Fruit fly (Drosophila melanogaster) whole organism, embryonic: ENCODE results near the gene CG11970.
A peak's percentile ranks its signal among the peaks of the same experiment; 100 is the strongest.

Experiments
- Abd-B ChIP-seq: fragments of 200-800 bp; sonication (Bioruptor generic); optimal IDR thresholded peaks from 2 replicates; lab custom pipeline; 2018; ENCODE audit warnings: missing biosample characterization, mild to moderate bottlenecking, missing genetic modification characterization, moderate library complexity
- Ada2b ChIP-seq: fragments of 200-800 bp; sonication (Bioruptor generic); IDR thresholded peaks from 2 replicates; pipeline ENCODE4 v1.3.6; 2022; ENCODE audit warnings: missing biosample characterization, missing genetic modification characterization
- Antp ChIP-seq: fragments of 200-800 bp; sonication (Bioruptor generic); optimal IDR thresholded peaks from 3 replicates; lab custom pipeline; 2016; ENCODE audit warnings: missing biosample characterization, missing genetic modification characterization
- CG10431 ChIP-seq: fragments of 200-800 bp; sonication (Bioruptor generic); optimal IDR thresholded peaks from 3 replicates; lab custom pipeline; 2018; ENCODE audit warnings: missing biosample characterization, mild to moderate bottlenecking, missing genetic modification characterization
- CG10462 ChIP-seq: fragments of 200-800 bp; sonication (Bioruptor generic); optimal IDR thresholded peaks from 2 replicates; lab custom pipeline; 2016; ENCODE audit warnings: missing biosample characterization, missing genetic modification characterization
- CG11504 ChIP-seq: fragments of 200-800 bp; sonication (Bioruptor generic); optimal IDR thresholded peaks from 3 replicates; lab custom pipeline; 2019; ENCODE audit warnings: missing biosample characterization, mild to moderate bottlenecking, missing genetic modification characterization, moderate library complexity
- CG11560 ChIP-seq: fragments of 200-800 bp; sonication (Bioruptor generic); IDR thresholded peaks from 3 replicates; pipeline ENCODE4 v1.3.6; 2022; ENCODE audit warnings: missing biosample characterization, missing genetic modification characterization
- CG1529 ChIP-seq: fragments of 200-800 bp; sonication (Bioruptor generic); optimal IDR thresholded peaks from 3 replicates; lab custom pipeline; 2018; ENCODE audit warnings: missing biosample characterization, missing genetic modification characterization
- CG1647 ChIP-seq: fragments of 200-800 bp; sonication (Bioruptor generic); optimal IDR thresholded peaks from 3 replicates; lab custom pipeline; 2016; ENCODE audit warnings: missing biosample characterization, missing genetic modification characterization
- CG17568 ChIP-seq: fragments of 200-800 bp; sonication (Bioruptor generic); optimal IDR thresholded peaks from 2 replicates; lab custom pipeline; 2018; ENCODE audit warnings: missing biosample characterization, mild to moderate bottlenecking, missing genetic modification characterization, moderate library complexity
- CG18262 ChIP-seq: fragments of 200-800 bp; optimal IDR thresholded peaks from 3 replicates; lab custom pipeline; 2019; ENCODE audit warnings: missing biosample characterization, mild to moderate bottlenecking, missing genetic modification characterization, moderate library complexity
- CG4404 ChIP-seq: fragments of 200-800 bp; sonication (Bioruptor generic); IDR thresholded peaks from 2 replicates; pipeline ENCODE4 v1.3.6; 2022; ENCODE audit warnings: missing biosample characterization, missing genetic modification characterization
- CG6683 ChIP-seq: fragments of 200-800 bp; sonication (Bioruptor generic); optimal IDR thresholded peaks from 2 replicates; lab custom pipeline; 2017; ENCODE audit warnings: missing biosample characterization, mild to moderate bottlenecking, missing genetic modification characterization, missing genetic modification reagents
- CG8089 ChIP-seq: fragments of 200-800 bp; sonication (Bioruptor generic); optimal IDR thresholded peaks from 3 replicates; lab custom pipeline; 2016; ENCODE audit warnings: missing biosample characterization, missing genetic modification characterization
- CG8765 ChIP-seq: fragments of 200-800 bp; sonication (Bioruptor generic); IDR thresholded peaks from 2 replicates; pipeline ENCODE4 v1.3.6; 2022; ENCODE audit warnings: missing biosample characterization, missing genetic modification characterization
- Dad ChIP-seq: fragments of 200-800 bp; sonication (Bioruptor generic); optimal IDR thresholded peaks from 3 replicates; lab custom pipeline; 2016; ENCODE audit warnings: missing biosample characterization, missing genetic modification characterization
- Dfd ChIP-seq, 2 experiments: fragments of >200 bp; optimal IDR thresholded peaks; 2 replicates each; lab custom pipeline; 2017; ENCODE audit warnings: missing biosample characterization in 2 of 2, missing genetic modification characterization in 2 of 2
- Fer3 ChIP-seq: fragments of 200-800 bp; sonication (Bioruptor generic); optimal IDR thresholded peaks from 2 replicates; lab custom pipeline; 2018; ENCODE audit warnings: missing biosample characterization, mild to moderate bottlenecking, missing genetic modification characterization, moderate library complexity
- H2.0 ChIP-seq: fragments of 200-800 bp; sonication (Bioruptor generic); IDR thresholded peaks from 2 replicates; pipeline ENCODE4 v1.3.6; 2022; ENCODE audit warnings: missing biosample characterization, missing genetic modification characterization
- Hey ChIP-seq: fragments of 200-800 bp; sonication (Bioruptor generic); optimal IDR thresholded peaks from 3 replicates; lab custom pipeline; 2018; ENCODE audit warnings: missing biosample characterization, mild to moderate bottlenecking, missing genetic modification characterization
- Lim3 ChIP-seq: fragments of 200-800 bp; sonication (Bioruptor generic); IDR thresholded peaks from 2 replicates; pipeline ENCODE4 v1.3.6; 2022; ENCODE audit warnings: missing biosample characterization, missing genetic modification characterization
- MESR4 ChIP-seq: fragments of 200-800 bp; sonication (Bioruptor generic); optimal IDR thresholded peaks from 2 replicates; lab custom pipeline; 2018; ENCODE audit warnings: missing biosample characterization, mild to moderate bottlenecking, missing genetic modification characterization, moderate library complexity
- Mad ChIP-seq: fragments of 200-800 bp; sonication (Bioruptor generic); optimal IDR thresholded peaks from 2 replicates; lab custom pipeline; 2016; ENCODE audit warnings: missing biosample characterization, missing genetic modification characterization
- Mes4 ChIP-seq: fragments of 200-800 bp; sonication (Bioruptor generic); optimal IDR thresholded peaks from 2 replicates; lab custom pipeline; 2016; ENCODE audit warnings: missing biosample characterization, missing genetic modification characterization
- Nf-YA ChIP-seq: fragments of 200-800 bp; sonication (Bioruptor generic); IDR thresholded peaks from 2 replicates; pipeline ENCODE4 v1.3.6; 2022; ENCODE audit warnings: missing biosample characterization, missing genetic modification characterization
- NfI ChIP-seq: fragments of 200-800 bp; sonication (Bioruptor generic); optimal IDR thresholded peaks from 3 replicates; lab custom pipeline; 2018; ENCODE audit warnings: missing biosample characterization, mild to moderate bottlenecking, missing genetic modification characterization, moderate library complexity
- Oaz ChIP-seq: fragments of 200-800 bp; sonication (Bioruptor generic); IDR thresholded peaks from 2 replicates; pipeline ENCODE4 v1.3.6; 2022; ENCODE audit warnings: missing biosample characterization, missing genetic modification characterization
- PHDP ChIP-seq: fragments of 200-800 bp; sonication (Bioruptor generic); optimal IDR thresholded peaks from 3 replicates; lab custom pipeline; 2018; ENCODE audit warnings: missing biosample characterization, mild to moderate bottlenecking, missing genetic modification characterization, moderate library complexity
- Pdp1 ChIP-seq, 2 experiments: fragments of 200-800 bp; sonication (Bioruptor generic); optimal IDR thresholded peaks; 3 replicates each; lab custom pipeline; 2016; ENCODE audit warnings: missing biosample characterization in 2 of 2, missing genetic modification characterization in 2 of 2, mild to moderate bottlenecking in 1 of 2, moderate library complexity in 1 of 2
- Ptx1 ChIP-seq: fragments of 200-800 bp; sonication (Bioruptor generic); IDR thresholded peaks from 2 replicates; pipeline ENCODE4 v1.3.6; 2022; ENCODE audit warnings: missing biosample characterization, missing genetic modification characterization
- al ChIP-seq: fragments of 200-800 bp; sonication (Bioruptor generic); IDR thresholded peaks from 2 replicates; pipeline ENCODE4 v1.3.6; 2022; ENCODE audit warnings: missing biosample characterization, missing genetic modification characterization
- aop ChIP-seq: fragments of 200-800 bp; sonication (Bioruptor generic); IDR thresholded peaks from 2 replicates; pipeline ENCODE4 v1.3.6; 2022; ENCODE audit warnings: missing biosample characterization, missing genetic modification characterization
- ash1 ChIP-seq: fragments of 200-800 bp; sonication (Bioruptor generic); optimal IDR thresholded peaks from 2 replicates; lab custom pipeline; 2018; ENCODE audit warnings: missing biosample characterization, mild to moderate bottlenecking, missing genetic modification characterization
- btn ChIP-seq: fragments of 200-800 bp; sonication (Bioruptor generic); optimal IDR thresholded peaks from 2 replicates; lab custom pipeline; 2016; ENCODE audit warnings: missing biosample characterization, missing genetic modification characterization
- ftz-f1 ChIP-seq: fragments of 200-800 bp; sonication (Bioruptor generic); optimal IDR thresholded peaks from 2 replicates; lab custom pipeline; 2016; ENCODE audit warnings: missing biosample characterization, missing genetic modification characterization
- gfzf ChIP-seq: fragments of 200-800 bp; sonication (Bioruptor generic); optimal IDR thresholded peaks from 2 replicates; lab custom pipeline; 2016; ENCODE audit warnings: missing biosample characterization, mild to moderate bottlenecking, missing genetic modification characterization, moderate library complexity
- hkb ChIP-seq, 2 experiments: fragments of 200-800 bp in 1 of 2; fragments of >200 bp in 1 of 2; sonication (Bioruptor generic) in 1 of 2; IDR thresholded peaks in 1 of 2; optimal IDR thresholded peaks in 1 of 2; 2 replicates each; pipeline versions ENCODE4 v1.3.6 to Lab custom; 2017 to 2022; ENCODE audit warnings: missing biosample characterization in 1 of 2, missing genetic modification characterization in 1 of 2
- inv ChIP-seq: fragments of 200-800 bp; sonication (Bioruptor generic); IDR thresholded peaks from 2 replicates; pipeline ENCODE4 v1.3.6; 2022; ENCODE audit warnings: missing biosample characterization, missing genetic modification characterization; ENCODE audit not compliant: partially characterized antibody
- kah ChIP-seq: fragments of 200-800 bp; sonication (Bioruptor generic); optimal IDR thresholded peaks from 2 replicates; lab custom pipeline; 2018; ENCODE audit warnings: missing biosample characterization, mild to moderate bottlenecking, missing genetic modification characterization
- lov ChIP-seq, 2 experiments: fragments of 200-800 bp in 1 of 2; fragments of >200 bp in 1 of 2; sonication (Bioruptor generic) in 1 of 2; IDR thresholded peaks in 1 of 2; optimal IDR thresholded peaks in 1 of 2; 2 replicates in 1 of 2; 3 replicates in 1 of 2; pipeline versions ENCODE4 v1.3.6 to Lab custom; 2017 to 2022; ENCODE audit warnings: missing biosample characterization in 1 of 2, missing genetic modification characterization in 1 of 2
- maf-S ChIP-seq: fragments of 200-800 bp; sonication (Bioruptor generic); optimal IDR thresholded peaks from 2 replicates; lab custom pipeline; 2016; ENCODE audit warnings: missing biosample characterization, missing genetic modification characterization
- pb ChIP-seq: fragments of 200-800 bp; sonication (Bioruptor generic); optimal IDR thresholded peaks from 3 replicates; lab custom pipeline; 2016; ENCODE audit warnings: missing biosample characterization, missing genetic modification characterization
- sima ChIP-seq: fragments of 200-800 bp; sonication (Bioruptor generic); optimal IDR thresholded peaks from 2 replicates; lab custom pipeline; 2016; ENCODE audit warnings: missing biosample characterization, missing genetic modification characterization
- slbo ChIP-seq: fragments of 200-800 bp; sonication (Bioruptor generic); IDR thresholded peaks from 2 replicates; pipeline ENCODE4 v1.3.6; 2022; ENCODE audit warnings: missing biosample characterization, missing genetic modification characterization
- trh ChIP-seq: fragments of 200-800 bp; sonication (Bioruptor generic); optimal IDR thresholded peaks from 2 replicates; lab custom pipeline; 2016; ENCODE audit warnings: missing biosample characterization, missing genetic modification characterization
- wdn ChIP-seq: fragments of 200-800 bp; sonication (Bioruptor generic); IDR thresholded peaks from 2 replicates; pipeline ENCODE4 v1.3.6; 2022; ENCODE audit warnings: missing biosample characterization, missing genetic modification characterization
- zen ChIP-seq: fragments of 200-800 bp; sonication (Bioruptor generic); optimal IDR thresholded peaks from 3 replicates; lab custom pipeline; 2018; ENCODE audit warnings: missing biosample characterization, mild to moderate bottlenecking, missing genetic modification characterization, moderate library complexity
- zfh2 ChIP-seq: fragments of 200-800 bp; sonication (Bioruptor generic); optimal IDR thresholded peaks from 2 replicates; lab custom pipeline; 2016; ENCODE audit warnings: missing biosample characterization, missing genetic modification characterization

The CG11970 gene

DNA sequence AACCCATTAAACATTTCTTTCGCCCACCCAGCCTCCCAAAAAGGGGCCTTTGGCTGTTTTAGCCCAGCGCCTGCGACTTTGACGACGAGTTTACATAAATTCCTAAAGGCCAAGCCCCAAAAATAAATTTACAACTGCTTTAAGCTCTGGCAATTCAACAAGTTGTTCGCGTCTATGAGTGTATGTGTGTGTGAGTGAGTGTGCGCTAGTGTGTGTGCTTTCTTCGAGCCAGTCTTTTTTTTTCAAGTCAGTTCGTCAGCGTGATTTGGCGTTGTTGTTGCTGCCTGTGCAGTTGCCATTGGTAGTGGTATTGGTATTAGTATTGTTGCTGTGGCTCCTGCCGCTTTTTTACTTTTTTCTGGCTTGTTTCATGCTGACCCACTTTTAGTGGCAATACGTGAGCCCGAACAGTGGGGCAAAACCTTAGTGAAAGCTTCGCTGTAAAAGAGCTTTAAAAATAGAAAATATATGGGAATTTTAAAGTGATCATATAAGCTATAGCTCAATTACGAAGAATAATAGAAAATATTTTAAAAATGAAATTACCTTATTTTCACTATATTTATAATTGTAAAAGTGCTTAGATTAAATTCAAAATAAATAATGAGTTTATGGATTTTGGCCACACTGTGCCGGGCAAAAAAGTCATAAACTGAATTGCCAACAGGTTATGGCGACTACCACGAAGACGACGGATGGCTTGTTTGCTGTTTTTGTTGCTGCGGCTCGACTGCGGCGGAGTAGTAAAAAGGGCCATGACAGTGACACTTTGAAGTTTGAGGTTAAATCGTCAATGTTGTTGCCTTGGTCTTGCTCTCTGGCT, 38.8 kb upstream of the CG11970 start (continued):
- peak; percentile 77 for TF ChIP-seq H2.0 (GFP tag; lab: Robert Waterston, UW)
- peak; percentile 38 to 53 for TF ChIP-seq Pdp1 (GFP tag; optimal IDR thresholded peaks at IDR 0.05; lab: Kevin White, UChicago)
- peak; percentile 80 for TF ChIP-seq CG10431 (GFP tag; lab: Kevin White, UChicago)
- TF ChIP-seq Mad (GFP tag; lab: Kevin White, UChicago), result peak; percentile 67
- peak; percentile 46 for TF ChIP-seq zen
- TF ChIP-seq Hey, result no peak
- peak; percentile 58; the same call in 1 of the 2 replicates for TF ChIP-seq Nf-YA
- peak; percentile 93 for TF ChIP-seq CG18262 (tag; lab: Kevin White, UChicago)
- peak; percentile 33; the same call in 1 of the 3 replicates for TF ChIP-seq CG11560 (tag; lab: Robert Waterston, UW)
- peak; percentile 62 for TF ChIP-seq CG4404 (GFP tag; lab: Robert Waterston, UW)
- no peak for TF ChIP-seq hkb (optimal IDR thresholded peaks at IDR 0.05; lab: Kevin White, UChicago)
- TF ChIP-seq hkb (GFP tag; IDR thresholded peaks at IDR 0.05; lab: Robert Waterston, UW), result peak; percentile 90
- no peak for TF ChIP-seq MESR4 (GFP tag; lab: Kevin White, UChicago)
- TF ChIP-seq PHDP (tag; lab: Kevin White, UChicago), result peak; percentile 88
- TF ChIP-seq ftz-f1 (GFP tag; lab: Kevin White, UChicago), result peak; percentile 86
- TF ChIP-seq CG8089 (GFP tag; lab: Kevin White, UChicago), result no peak
- TF ChIP-seq gfzf, result no peak
- TF ChIP-seq CG17568, result peak; percentile 49
- TF ChIP-seq CG1529, result peak; percentile 83
- no peak for TF ChIP-seq Lim3 (GFP tag; lab: Robert Waterston, UW)
- TF ChIP-seq slbo, result peak; percentile 63
- TF ChIP-seq btn (GFP tag; lab: Kevin White, UChicago), result no peak
- TF ChIP-seq CG8765 (GFP tag; lab: Robert Waterston, UW), result no peak
- no peak for TF ChIP-seq Dfd (GFP tag; optimal IDR thresholded peaks at IDR 0.05; lab: Kevin White, UChicago)
- TF ChIP-seq trh (GFP tag; lab: Kevin White, UChicago), result peak; percentile 9
- no peak for TF ChIP-seq pb
- TF ChIP-seq CG11504 (tag; lab: Kevin White, UChicago), result peak; percentile 90
- peak; percentile 24 for TF ChIP-seq zfh2 (GFP tag; lab: Kevin White, UChicago)
- TF ChIP-seq CG1647 (GFP tag; lab: Kevin White, UChicago), result peak; percentile 32
- TF ChIP-seq maf-S (GFP tag; lab: Kevin White, UChicago), result no peak
- no peak for TF ChIP-seq lov (optimal IDR thresholded peaks at IDR 0.05; lab: Kevin White, UChicago)
- TF ChIP-seq lov (GFP tag; IDR thresholded peaks at IDR 0.05; lab: Robert Waterston, UW), result 0 out of 3 replicates have a peak, but pooled peaks have one; percentile 7
- TF ChIP-seq ash1, result no peak
- TF ChIP-seq Dad (GFP tag; lab: Kevin White, UChicago), result peak; percentile 9
- no peak for TF ChIP-seq Mes4 (GFP tag; lab: Kevin White, UChicago)
- no peak for TF ChIP-seq Antp (GFP tag; lab: Kevin White, UChicago)
- no peak for TF ChIP-seq sima (GFP tag; lab: Kevin White, UChicago)
- TF ChIP-seq Ptx1 (GFP tag; lab: Robert Waterston, UW), result peak; percentile 88
- TF ChIP-seq inv (GFP tag; lab: Robert Waterston, UW), result no peak
- TF ChIP-seq CG6683 (GFP tag; lab: Kevin White, UChicago), result peak; percentile 59
- peak; percentile 83 for TF ChIP-seq Ada2b
- TF ChIP-seq NfI (GFP tag; lab: Kevin White, UChicago), result peak; percentile 72
- peak; percentile 70 for TF ChIP-seq Oaz
- peak; percentile 66; the same call in 1 of the 2 replicates for TF ChIP-seq al
- peak; percentile 76 for TF ChIP-seq Fer3 (tag; lab: Kevin White, UChicago)
- 0 out of 2 replicates have a peak, but pooled peaks have one; percentile 9 for TF ChIP-seq wdn (GFP tag; lab: Robert Waterston, UW)
- peak; percentile 87 for TF ChIP-seq Abd-B (GFP tag; lab: Kevin White, UChicago)
- peak; percentile 63 for TF ChIP-seq kah (GFP tag; lab: Kevin White, UChicago)
- no peak for TF ChIP-seq aop (GFP tag; lab: Robert Waterston, UW)
- TF ChIP-seq CG10462 (GFP tag; lab: Kevin White, UChicago), result peak; percentile 51
